Fruit fly (Drosophila melanogaster): ENCODE data around the gene PMCA.

- TF ChIP-seq CG14860 (GFP tag; IDR thresholded peaks at IDR 0.05; ENCODE audit: partially characterized antibody) (no peak), CG10209 (GFP tag; optimal IDR thresholded peaks at IDR 0.05) (no peak), Hr39 (optimal IDR thresholded peaks at IDR 0.05) (no peak)
Observed at dm6 chr4:402928-403575, 44.3 kb upstream of the PMCA start.

All from whole organism, embryonic.